Worm (Caenorhabditis elegans) whole organism, young adult: ENCODE data around the gene pigg-1.

Experiments used
- Y53F4B.3 ChIP-seq: fragments of 200-800 bp; sonication (Bioruptor generic); IDR thresholded peaks from 2 replicates; pipeline ENCODE4 v1.3.6; 2022; ENCODE audit warnings: missing genetic modification reagents, missing genetic modification characterization, missing compliant biosample characterization
- ets-4 ChIP-seq: fragments of 200-800 bp; sonication (Bioruptor generic); optimal IDR thresholded peaks from 2 replicates; lab custom pipeline; 2018; ENCODE audit warnings: mild to moderate bottlenecking, missing genetic modification characterization, missing compliant biosample characterization
- nhr-90 ChIP-seq: sonication (generic microtip); optimal IDR thresholded peaks from 2 replicates; lab custom pipeline; 2016; ENCODE audit warnings: missing genotype, mild to moderate bottlenecking, missing genetic modification characterization, missing compliant biosample characterization
- unc-130 ChIP-seq: sonication (generic microtip); optimal IDR thresholded peaks from 2 replicates; lab custom pipeline; 2016; ENCODE audit warnings: missing genetic modification reagents, missing genetic modification characterization, missing compliant biosample characterization

DNA sequence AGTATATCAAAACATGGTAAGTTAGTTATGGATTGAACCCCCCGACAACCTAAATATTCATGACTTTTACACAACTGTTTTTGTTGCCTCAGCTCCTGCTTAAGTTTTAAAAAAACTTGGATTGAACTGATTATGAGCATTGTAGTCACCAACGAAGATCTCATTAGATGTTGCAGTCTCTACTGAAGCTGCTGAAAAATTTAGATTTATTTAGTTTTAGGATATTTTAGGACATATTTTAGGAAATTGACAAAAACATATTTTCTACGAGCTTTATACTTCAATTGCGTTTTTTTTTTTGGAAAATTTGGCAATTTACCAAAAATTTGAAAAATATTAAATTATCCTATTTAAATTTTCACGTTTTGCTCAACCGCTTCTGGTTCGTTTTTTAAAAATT lies 38.1 kb downstream of the pigg-1 start, which contains the start of gene F54C9.14:
- TF ChIP-seq unc-130 (GFP tag; lab: Kevin White, UChicago) (no peak), Y53F4B.3 (GFP tag; lab: Robert Waterston, UW) (no peak), nhr-90 (tag; lab: Kevin White, UChicago) (no peak), ets-4 (GFP tag; lab: Kevin White, UChicago) (no peak)
